Fruit fly (Drosophila melanogaster): Measurements from ENCODE around the gene scpr-A.
A peak's percentile ranks its signal among the peaks of the same experiment; 100 is the strongest.

DNA sequence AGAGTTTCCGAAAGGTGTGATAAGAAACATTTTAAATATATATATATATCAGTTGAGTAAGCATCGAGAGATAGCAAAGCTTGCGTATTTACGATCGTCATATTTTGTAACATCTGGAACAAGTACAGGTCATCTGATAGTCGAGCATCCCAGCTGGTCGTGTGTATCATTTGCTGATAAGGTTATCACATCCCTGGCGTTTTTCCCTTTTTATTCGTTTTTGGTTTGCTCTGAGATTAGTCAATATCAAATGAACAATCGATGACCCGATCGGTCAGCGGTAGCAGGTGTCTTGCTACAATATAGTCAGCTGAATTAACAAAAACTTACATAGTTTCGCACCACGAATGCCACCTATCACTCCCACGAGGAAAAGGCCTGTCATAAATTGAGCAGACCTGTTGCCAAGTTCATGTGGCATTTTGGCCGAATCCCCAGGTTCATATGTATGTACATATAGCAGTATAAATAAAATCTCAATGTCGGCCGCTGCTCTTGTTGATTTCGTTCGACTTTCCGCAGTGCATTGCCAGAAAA lies 40.0 kb upstream of the scpr-A start:
- no peak for TF ChIP-seq CG14711 (tag; optimal IDR thresholded peaks at IDR 0.05)
- no peak for TF ChIP-seq Hr96 (GFP tag; optimal IDR thresholded peaks at IDR 0.05)
- TF ChIP-seq CG33017 (tag; optimal IDR thresholded peaks at IDR 0.05): peak; percentile 46
- peak; percentile 42 for TF ChIP-seq CG11617 (GFP tag; optimal IDR thresholded peaks at IDR 0.05)
- TF ChIP-seq cic (GFP tag; optimal IDR thresholded peaks at IDR 0.05): no peak
- TF ChIP-seq cnc (optimal IDR thresholded peaks at IDR 0.05): no peak
- no peak for TF ChIP-seq CG7045 (GFP tag; optimal IDR thresholded peaks at IDR 0.05)
- no peak for TF ChIP-seq Mnt (GFP tag; optimal IDR thresholded peaks at IDR 0.05)
